Fruit fly (Drosophila melanogaster) whole organism, embryonic: Measurements from ENCODE around the gene CG11951.
A peak's percentile ranks its signal among the peaks of the same experiment; 100 is the strongest.

ENCODE experiments used
- Blimp-1 ChIP-seq: fragments of 200-800 bp; sonication (Bioruptor generic); optimal IDR thresholded peaks from 3 replicates; lab custom pipeline; 2018; ENCODE audit warnings: missing biosample characterization, missing genetic modification characterization, mild to moderate bottlenecking, moderate library complexity, missing genetic modification reagents
- CG10267 ChIP-seq: fragments of 200-800 bp; sonication (Bioruptor generic); optimal IDR thresholded peaks from 2 replicates; lab custom pipeline; 2018; ENCODE audit warnings: missing biosample characterization, mild to moderate bottlenecking, missing genetic modification characterization, moderate library complexity
- CG11247 ChIP-seq: fragments of 200-800 bp; sonication (Bioruptor generic); IDR thresholded peaks from 2 replicates; pipeline ENCODE4 v1.3.6; 2022; ENCODE audit warnings: missing biosample characterization, missing genetic modification characterization
- CG12391 ChIP-seq: fragments of 200-800 bp; sonication (Bioruptor generic); optimal IDR thresholded peaks from 3 replicates; lab custom pipeline; 2018; ENCODE audit warnings: missing biosample characterization, mild to moderate bottlenecking, missing genetic modification characterization, moderate library complexity
- CG13894 ChIP-seq: fragments of 200-800 bp; sonication (Bioruptor generic); optimal IDR thresholded peaks from 3 replicates; lab custom pipeline; 2018; ENCODE audit warnings: missing biosample characterization, mild to moderate bottlenecking, missing genetic modification characterization, moderate library complexity
- CG14014 ChIP-seq: fragments of 200-800 bp; sonication (Bioruptor generic); IDR thresholded peaks from 2 replicates; pipeline ENCODE4 v1.3.6; 2022; ENCODE audit warnings: missing biosample characterization, missing genetic modification characterization
- CG14667 ChIP-seq: fragments of 200-800 bp; sonication (Bioruptor generic); IDR thresholded peaks from 2 replicates; pipeline ENCODE4 v1.3.6; 2022; ENCODE audit warnings: missing biosample characterization, missing genetic modification characterization
- CG14860 ChIP-seq: fragments of 200-800 bp; sonication (Bioruptor generic); IDR thresholded peaks from 3 replicates; pipeline ENCODE4 v1.3.6; 2022; ENCODE audit warnings: missing biosample characterization, missing genetic modification characterization; ENCODE audit not compliant: partially characterized antibody
- CG15269 ChIP-seq: fragments of 200-800 bp; sonication (Bioruptor generic); optimal IDR thresholded peaks from 2 replicates; lab custom pipeline; 2018; ENCODE audit warnings: missing biosample characterization, mild to moderate bottlenecking, missing genetic modification characterization, moderate library complexity
- CG1529 ChIP-seq: fragments of 200-800 bp; sonication (Bioruptor generic); optimal IDR thresholded peaks from 3 replicates; lab custom pipeline; 2018; ENCODE audit warnings: missing biosample characterization, missing genetic modification characterization
- CG1603 ChIP-seq: fragments of 200-800 bp; sonication (Bioruptor generic); optimal IDR thresholded peaks from 2 replicates; lab custom pipeline; 2019; ENCODE audit warnings: missing biosample characterization, mild to moderate bottlenecking, missing genetic modification characterization, moderate library complexity
- CG17186 ChIP-seq: fragments of 200-800 bp; sonication (Bioruptor generic); optimal IDR thresholded peaks from 3 replicates; lab custom pipeline; 2017; ENCODE audit warnings: missing biosample characterization, missing genetic modification reagents, missing genetic modification characterization
- CG17359 ChIP-seq: fragments of 200-800 bp; sonication (Bioruptor generic); optimal IDR thresholded peaks from 3 replicates; lab custom pipeline; 2018; ENCODE audit warnings: missing biosample characterization, mild to moderate bottlenecking, missing genetic modification characterization, moderate library complexity
- CG17361 ChIP-seq: fragments of 200-800 bp; sonication (Bioruptor generic); IDR thresholded peaks from 3 replicates; pipeline ENCODE4 v1.3.6; 2022; ENCODE audit warnings: missing biosample characterization, missing genetic modification characterization
- CG2712 ChIP-seq: fragments of 200-800 bp; optimal IDR thresholded peaks from 3 replicates; lab custom pipeline; 2019; ENCODE audit warnings: missing biosample characterization, mild to moderate bottlenecking, missing genetic modification characterization, moderate library complexity
- CG30403 ChIP-seq: fragments of 200-800 bp; sonication (Bioruptor generic); optimal IDR thresholded peaks from 3 replicates; lab custom pipeline; 2016; ENCODE audit warnings: missing biosample characterization, missing genetic modification characterization
- CG33213 ChIP-seq: fragments of 200-800 bp; sonication (Bioruptor generic); optimal IDR thresholded peaks from 3 replicates; lab custom pipeline; 2016; ENCODE audit warnings: missing biosample characterization, missing genetic modification characterization
- CG34422 ChIP-seq: fragments of 200-800 bp; sonication (Bioruptor generic); IDR thresholded peaks from 3 replicates; pipeline ENCODE4 v1.3.6; 2022; ENCODE audit warnings: missing biosample characterization, missing genetic modification characterization
- CG3847 ChIP-seq: fragments of 200-800 bp; sonication (Bioruptor generic); IDR thresholded peaks from 2 replicates; pipeline ENCODE4 v1.3.6; 2022; ENCODE audit warnings: missing biosample characterization, missing genetic modification characterization
- CG6791 ChIP-seq: fragments of 200-800 bp; sonication (Bioruptor generic); IDR thresholded peaks from 3 replicates; pipeline ENCODE4 v1.3.6; 2022; ENCODE audit warnings: missing biosample characterization, missing genetic modification characterization; ENCODE audit not compliant: partially characterized antibody
- CG7839 ChIP-seq: fragments of 200-800 bp; sonication (Bioruptor generic); optimal IDR thresholded peaks from 3 replicates; lab custom pipeline; 2018; ENCODE audit warnings: missing biosample characterization, mild to moderate bottlenecking, missing genetic modification characterization, moderate library complexity
- CG9727 ChIP-seq: fragments of 200-800 bp; sonication (Bioruptor generic); optimal IDR thresholded peaks from 3 replicates; lab custom pipeline; 2017; ENCODE audit warnings: missing biosample characterization, mild to moderate bottlenecking, missing genetic modification characterization
- Doc3 ChIP-seq: fragments of 200-800 bp; sonication (Bioruptor generic); IDR thresholded peaks from 3 replicates; pipeline ENCODE4 v1.3.6; 2022; ENCODE audit warnings: missing biosample characterization, missing genetic modification characterization; ENCODE audit not compliant: partially characterized antibody
- Dp ChIP-seq: fragments of 200-800 bp; sonication (Bioruptor generic); optimal IDR thresholded peaks from 2 replicates; lab custom pipeline; 2018; ENCODE audit warnings: missing biosample characterization, mild to moderate bottlenecking, missing genetic modification characterization, moderate library complexity
- Drgx ChIP-seq: fragments of 200-800 bp; sonication (Bioruptor generic); IDR thresholded peaks from 2 replicates; pipeline ENCODE4 v1.3.6; 2022; ENCODE audit warnings: missing biosample characterization, missing genetic modification characterization
- E2f2 ChIP-seq: fragments of 200-800 bp; sonication (Bioruptor generic); IDR thresholded peaks from 2 replicates; pipeline ENCODE4 v1.3.6; 2022; ENCODE audit warnings: missing biosample characterization, missing genetic modification characterization
- H15 ChIP-seq: fragments of 200-800 bp; sonication (Bioruptor generic); IDR thresholded peaks from 3 replicates; pipeline ENCODE4 v1.3.6; 2022; ENCODE audit warnings: missing biosample characterization, missing genetic modification characterization
- Hmr ChIP-seq: fragments of 200-800 bp; sonication (Bioruptor generic); optimal IDR thresholded peaks from 3 replicates; lab custom pipeline; 2017; ENCODE audit warnings: mild to moderate bottlenecking, missing biosample characterization, missing genetic modification reagents, missing genetic modification characterization
- Lhr ChIP-seq: fragments of 200-800 bp; sonication (Bioruptor generic); optimal IDR thresholded peaks from 3 replicates; lab custom pipeline; 2017; ENCODE audit warnings: mild to moderate bottlenecking, missing biosample characterization, missing genetic modification reagents, missing genetic modification characterization
- Ptx1 ChIP-seq: fragments of 200-800 bp; sonication (Bioruptor generic); IDR thresholded peaks from 2 replicates; pipeline ENCODE4 v1.3.6; 2022; ENCODE audit warnings: missing biosample characterization, missing genetic modification characterization
- Rfx ChIP-seq: fragments of 200-800 bp; sonication (Bioruptor generic); IDR thresholded peaks from 2 replicates; pipeline ENCODE4 v1.3.6; 2022; ENCODE audit warnings: missing biosample characterization, missing genetic modification characterization
- ac ChIP-seq: fragments of 200-800 bp; sonication (Bioruptor generic); optimal IDR thresholded peaks from 3 replicates; lab custom pipeline; 2017; ENCODE audit warnings: missing biosample characterization, mild to moderate bottlenecking, missing genetic modification characterization
- bab2 ChIP-seq: fragments of 200-800 bp; sonication (Bioruptor generic); optimal IDR thresholded peaks from 2 replicates; lab custom pipeline; 2016; ENCODE audit warnings: missing biosample characterization, missing genetic modification characterization
- bbx ChIP-seq: fragments of 200-800 bp; sonication (Bioruptor generic); IDR thresholded peaks from 2 replicates; pipeline ENCODE4 v1.3.6; 2022; ENCODE audit warnings: missing biosample characterization, missing genetic modification characterization; ENCODE audit not compliant: partially characterized antibody
- esg ChIP-seq: fragments of 200-800 bp; sonication (Bioruptor generic); conservative IDR thresholded peaks from 2 replicates; pipeline ENCODE4 v1.3.6; 2022; ENCODE audit warnings: missing biosample characterization, missing genetic modification characterization
- fd64A ChIP-seq: fragments of 200-800 bp; sonication (Bioruptor generic); optimal IDR thresholded peaks from 3 replicates; lab custom pipeline; 2018; ENCODE audit warnings: missing biosample characterization, mild to moderate bottlenecking, missing genetic modification characterization
- ftz-f1 ChIP-seq: fragments of 200-800 bp; sonication (Bioruptor generic); optimal IDR thresholded peaks from 2 replicates; lab custom pipeline; 2016; ENCODE audit warnings: missing biosample characterization, missing genetic modification characterization
- inv ChIP-seq: fragments of 200-800 bp; sonication (Bioruptor generic); IDR thresholded peaks from 2 replicates; pipeline ENCODE4 v1.3.6; 2022; ENCODE audit warnings: missing biosample characterization, missing genetic modification characterization; ENCODE audit not compliant: partially characterized antibody
- mam ChIP-seq: fragments of 200-800 bp; sonication (Bioruptor generic); optimal IDR thresholded peaks from 3 replicates; lab custom pipeline; 2016; ENCODE audit warnings: missing biosample characterization, missing genetic modification characterization
- onecut ChIP-seq: fragments of 200-800 bp; sonication (Bioruptor generic); IDR thresholded peaks from 2 replicates; pipeline ENCODE4 v1.3.6; 2022; ENCODE audit warnings: missing biosample characterization, missing genetic modification characterization
- sd ChIP-seq: fragments of 200-800 bp; sonication (Bioruptor generic); optimal IDR thresholded peaks from 3 replicates; lab custom pipeline; 2018; ENCODE audit warnings: missing biosample characterization, mild to moderate bottlenecking, missing genetic modification characterization, moderate library complexity
- sim ChIP-seq: fragments of 200-800 bp; sonication (Bioruptor generic); IDR thresholded peaks from 2 replicates; pipeline ENCODE4 v1.3.6; 2022; ENCODE audit warnings: missing biosample characterization, missing genetic modification characterization
- slbo ChIP-seq: fragments of 200-800 bp; sonication (Bioruptor generic); IDR thresholded peaks from 2 replicates; pipeline ENCODE4 v1.3.6; 2022; ENCODE audit warnings: missing biosample characterization, missing genetic modification characterization
- sqz ChIP-seq: fragments of 200-800 bp; sonication (Bioruptor generic); optimal IDR thresholded peaks from 3 replicates; lab custom pipeline; 2018; ENCODE audit warnings: missing biosample characterization, mild to moderate bottlenecking, missing genetic modification characterization
- sr ChIP-seq: fragments of 200-800 bp; sonication (Bioruptor generic); IDR thresholded peaks from 3 replicates; pipeline ENCODE4 v1.3.6; 2022; ENCODE audit warnings: missing biosample characterization, missing genetic modification characterization
- tin ChIP-seq: fragments of 200-800 bp; sonication (Bioruptor generic); optimal IDR thresholded peaks from 3 replicates; lab custom pipeline; 2016; ENCODE audit warnings: missing biosample characterization, missing genetic modification characterization
- tna ChIP-seq: fragments of 200-800 bp; sonication (Bioruptor generic); IDR thresholded peaks from 2 replicates; pipeline ENCODE4 v1.3.6; 2022; ENCODE audit warnings: missing biosample characterization, missing genetic modification characterization; ENCODE audit not compliant: partially characterized antibody
- unc-4 ChIP-seq: fragments of 200-800 bp; sonication (Bioruptor generic); IDR thresholded peaks from 2 replicates; pipeline ENCODE4 v1.3.6; 2022; ENCODE audit warnings: missing biosample characterization, missing genetic modification characterization; ENCODE audit not compliant: partially characterized antibody
- zfh1 ChIP-seq: fragments of 200-800 bp; sonication (Bioruptor generic); IDR thresholded peaks from 3 replicates; pipeline ENCODE4 v1.3.6; 2022; ENCODE audit warnings: missing biosample characterization, missing genetic modification characterization

Gene CG11951

dm6 chr3R:29251418-29251817 is 12.9 kb upstream of the CG11951 start (continued):
- TF ChIP-seq CG17361, result 0 out of 3 replicates have a peak, but pooled peaks have one; percentile 28
- peak; percentile 7 for TF ChIP-seq CG17186 (GFP tag; lab: Kevin White, UChicago)
- no peak for TF ChIP-seq ftz-f1 (GFP tag; lab: Kevin White, UChicago)
- TF ChIP-seq CG12391 (tag; lab: Kevin White, UChicago), result peak; percentile 0
- TF ChIP-seq CG13894, result no peak
- TF ChIP-seq CG6791 (GFP tag; lab: Robert Waterston, UW), result peak; percentile 74; the same call in 2 of the 3 replicates
- 0 out of 2 replicates have a peak, but pooled peaks have one; percentile 27 for TF ChIP-seq CG14014 (GFP tag; lab: Robert Waterston, UW)
- peak; percentile 24 for TF ChIP-seq CG7839 (tag; lab: Kevin White, UChicago)
- TF ChIP-seq CG1603 (tag; lab: Kevin White, UChicago), result peak; percentile 40
- peak; percentile 29 for TF ChIP-seq CG9727 (GFP tag; lab: Kevin White, UChicago)
- TF ChIP-seq CG1529 (GFP tag; lab: Kevin White, UChicago), result no peak
- TF ChIP-seq Drgx (GFP tag; lab: Robert Waterston, UW), result no peak
- peak; percentile 12 for TF ChIP-seq CG33213 (GFP tag; lab: Kevin White, UChicago)
- TF ChIP-seq sr, result 0 out of 3 replicates have a peak, but pooled peaks have one; percentile 37
- TF ChIP-seq CG30403 (GFP tag; lab: Kevin White, UChicago), result peak; percentile 16
- TF ChIP-seq esg (GFP tag; lab: Robert Waterston, UW), result no peak
- peak; percentile 47; the same call in 1 of the 3 replicates for TF ChIP-seq H15 (GFP tag; lab: Robert Waterston, UW)
- TF ChIP-seq sd (tag; lab: Kevin White, UChicago), result peak; percentile 80
- peak; percentile 92 for TF ChIP-seq sqz (GFP tag; lab: Kevin White, UChicago)
- TF ChIP-seq CG3847 (GFP tag; lab: Robert Waterston, UW), result 0 out of 2 replicates have a peak, but pooled peaks have one; percentile 26
- TF ChIP-seq E2f2 (GFP tag; lab: Robert Waterston, UW), result peak; percentile 98
- peak; percentile 10 for TF ChIP-seq CG15269 (tag; lab: Kevin White, UChicago)
- peak; percentile 12 for TF ChIP-seq Hmr (GFP tag; lab: Kevin White, UChicago)
- TF ChIP-seq CG14860 (GFP tag; lab: Robert Waterston, UW), result peak; percentile 58; the same call in 1 of the 3 replicates
- TF ChIP-seq sim, result no peak
- TF ChIP-seq Lhr (GFP tag; lab: Kevin White, UChicago), result peak; percentile 15
- TF ChIP-seq CG2712 (tag; lab: Kevin White, UChicago), result peak; percentile 51
- no peak for TF ChIP-seq mam
- 0 out of 2 replicates have a peak, but pooled peaks have one; percentile 12 for TF ChIP-seq Ptx1 (GFP tag; lab: Robert Waterston, UW)
- TF ChIP-seq onecut (GFP tag; lab: Robert Waterston, UW), result peak; percentile 38; the same call in 1 of the 2 replicates
- peak; percentile 53; the same call in 1 of the 3 replicates for TF ChIP-seq CG34422 (GFP tag; lab: Robert Waterston, UW)
- TF ChIP-seq bab2, result no peak
- peak; percentile 51 for TF ChIP-seq slbo (GFP tag; lab: Robert Waterston, UW)
- peak; percentile 66; the same call in 2 of the 3 replicates for TF ChIP-seq zfh1 (GFP tag; lab: Robert Waterston, UW)
- peak; percentile 75 for TF ChIP-seq bbx
- no peak for TF ChIP-seq fd64A
- TF ChIP-seq Blimp-1, result peak; percentile 29
- TF ChIP-seq CG14667 (GFP tag; lab: Robert Waterston, UW), result no peak
- peak; percentile 27 for TF ChIP-seq tin (GFP tag; lab: Kevin White, UChicago)
- peak; percentile 89 for TF ChIP-seq Doc3 (GFP tag; lab: Robert Waterston, UW)
- peak; percentile 49 for TF ChIP-seq Rfx
- peak; percentile 57 for TF ChIP-seq inv (GFP tag; lab: Robert Waterston, UW)
- peak; percentile 27 for TF ChIP-seq CG10267 (tag; lab: Kevin White, UChicago)
- peak; percentile 82 for TF ChIP-seq unc-4
- TF ChIP-seq ac (GFP tag; lab: Kevin White, UChicago), result no peak
- peak; percentile 9 for TF ChIP-seq CG17359
- peak; percentile 34; the same call in 1 of the 2 replicates for TF ChIP-seq CG11247 (GFP tag; lab: Robert Waterston, UW)
- TF ChIP-seq tna (GFP tag; lab: Robert Waterston, UW), result 0 out of 2 replicates have a peak, but pooled peaks have one; percentile 21
- TF ChIP-seq Dp (GFP tag; lab: Kevin White, UChicago), result peak; percentile 93
